Worm (Caenorhabditis elegans): ENCODE results near the gene pals-29.

ce11 chrIV:14519423-14519822, 23.0 kb downstream of the pals-29 start, which contains the start of the genes Y57G11A.2 and T27E7.1:
- TF ChIP-seq F49E8.2 (tag; optimal IDR thresholded peaks at IDR 0.05; ENCODE audit: insufficient read depth): no peak
- no peak for TF ChIP-seq sdz-38 (tag; optimal IDR thresholded peaks at IDR 0.05)
- no peak for TF ChIP-seq snpc-4 (GFP tag; optimal IDR thresholded peaks at IDR 0.05)
- no peak for TF ChIP-seq snpc-4 (tag; optimal IDR thresholded peaks at IDR 0.05)
- no peak for TF ChIP-seq ceh-91 (GFP tag; IDR thresholded peaks at IDR 0.05)

Measured in whole organism, young adult.